Fruit fly (Drosophila melanogaster): ENCODE measurements around the gene Exo84.

The Exo84 gene

DNA sequence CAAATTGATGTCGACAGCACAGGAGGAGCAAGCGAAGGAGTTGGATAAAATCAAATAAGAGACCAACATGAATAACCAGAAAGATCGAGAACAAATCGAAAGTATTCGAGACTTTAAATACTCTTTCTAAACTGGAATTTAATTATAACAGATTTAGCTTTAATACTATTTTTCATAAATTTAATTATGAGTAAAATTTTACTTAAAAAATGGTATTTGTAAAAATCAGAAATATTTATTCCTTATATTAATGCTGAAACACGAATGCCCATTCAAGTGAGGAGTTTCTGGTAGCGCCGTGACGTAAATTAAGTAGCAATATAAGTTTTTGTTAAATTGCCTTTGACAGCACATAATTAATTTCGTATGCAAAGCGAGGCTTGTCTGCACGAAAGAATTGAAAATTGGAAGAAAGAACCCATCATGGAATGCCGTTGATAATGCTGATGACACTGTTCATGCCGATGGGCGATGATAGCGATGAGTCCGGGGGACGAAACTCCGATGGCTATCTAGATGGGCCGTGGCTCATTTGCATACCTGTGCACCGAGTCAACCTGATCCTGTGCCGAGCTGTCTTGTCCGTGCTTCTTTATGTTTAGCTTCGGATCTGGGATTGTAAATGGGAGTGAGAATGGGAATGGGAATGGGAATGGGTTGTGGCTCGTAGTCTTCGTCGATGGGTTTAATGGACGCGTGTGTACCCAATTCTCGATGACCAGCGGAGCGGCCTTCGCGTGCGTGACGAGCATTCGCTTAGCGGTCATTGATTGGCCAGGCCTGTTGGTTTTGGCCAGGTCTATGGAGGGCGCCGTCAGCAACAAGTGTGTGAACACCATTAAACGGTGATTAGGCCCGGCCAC is 39.0 kb downstream of the Exo84 start (continued):
- peak; percentile 21; the same call in 1 of the 2 replicates for TF ChIP-seq CG4360 (GFP tag; IDR thresholded peaks at IDR 0.05)
- peak; percentile 10 for TF ChIP-seq CG30403 (GFP tag; optimal IDR thresholded peaks at IDR 0.05)
- no peak for TF ChIP-seq CG11247 (GFP tag; IDR thresholded peaks at IDR 0.05)
- TF ChIP-seq oc (tag; optimal IDR thresholded peaks at IDR 0.05): peak; percentile 30
- TF ChIP-seq CG34376 (GFP tag; optimal IDR thresholded peaks at IDR 0.05): no peak
- TF ChIP-seq NfI (GFP tag; optimal IDR thresholded peaks at IDR 0.05): no peak
- no peak for TF ChIP-seq Kr (GFP tag; optimal IDR thresholded peaks at IDR 0.05)
- no peak for TF ChIP-seq her (GFP tag; optimal IDR thresholded peaks at IDR 0.05)
- peak; percentile 85 for TF ChIP-seq gsb-n (tag; optimal IDR thresholded peaks at IDR 0.05)
- no peak for TF ChIP-seq chn (GFP tag; optimal IDR thresholded peaks at IDR 0.05)
- no peak for TF ChIP-seq sc (optimal IDR thresholded peaks at IDR 0.05)
- TF ChIP-seq sc (GFP tag; optimal IDR thresholded peaks at IDR 0.05): peak; percentile 39
- no peak for TF ChIP-seq Gsc (GFP tag; IDR thresholded peaks at IDR 0.05)
- 0 out of 2 replicates have a peak, but pooled peaks have one; percentile 11 for TF ChIP-seq E2f2 (GFP tag; IDR thresholded peaks at IDR 0.05)
- TF ChIP-seq CG12659 (GFP tag; optimal IDR thresholded peaks at IDR 0.05): no peak
- TF ChIP-seq Drgx (GFP tag; IDR thresholded peaks at IDR 0.05): peak; percentile 6; the same call in 1 of the 2 replicates
- TF ChIP-seq hb (GFP tag; IDR thresholded peaks at IDR 0.05; ENCODE audit: partially characterized antibody): no peak
- TF ChIP-seq D19B (GFP tag; optimal IDR thresholded peaks at IDR 0.05): no peak
- TF ChIP-seq tap (tag; optimal IDR thresholded peaks at IDR 0.05): peak; percentile 29
- no peak for TF ChIP-seq gsb (GFP tag; IDR thresholded peaks at IDR 0.05)
- TF ChIP-seq B-H2 (GFP tag; optimal IDR thresholded peaks at IDR 0.05): no peak
- TF ChIP-seq abd-A (tag; optimal IDR thresholded peaks at IDR 0.05): peak; percentile 75
- no peak for TF ChIP-seq Nf-YA (GFP tag; IDR thresholded peaks at IDR 0.05)
- peak; percentile 98 for TF ChIP-seq kni (GFP tag; optimal IDR thresholded peaks at IDR 0.05)
- no peak for TF ChIP-seq Usf (GFP tag; optimal IDR thresholded peaks at IDR 0.05)
- TF ChIP-seq dati (GFP tag; IDR thresholded peaks at IDR 0.05): no peak
- TF ChIP-seq CG12155 (GFP tag; optimal IDR thresholded peaks at IDR 0.05): no peak
- TF ChIP-seq Chrac-16 (GFP tag; optimal IDR thresholded peaks at IDR 0.05): no peak
- TF ChIP-seq amos (GFP tag; IDR thresholded peaks at IDR 0.05; ENCODE audit: partially characterized antibody): no peak
- no peak for TF ChIP-seq fru (optimal IDR thresholded peaks at IDR 0.05)
- TF ChIP-seq CG10543 (GFP tag; optimal IDR thresholded peaks at IDR 0.05): no peak
- TF ChIP-seq disco-r (GFP tag; optimal IDR thresholded peaks at IDR 0.05): no peak
- TF ChIP-seq Dip2 (GFP tag; IDR thresholded peaks at IDR 0.05): no peak
- TF ChIP-seq grau (tag; optimal IDR thresholded peaks at IDR 0.05): peak; percentile 57
- no peak for TF ChIP-seq gro (GFP tag; optimal IDR thresholded peaks at IDR 0.05)
- TF ChIP-seq knrl (GFP tag; IDR thresholded peaks at IDR 0.05; ENCODE audit: partially characterized antibody): no peak
- TF ChIP-seq onecut (GFP tag; IDR thresholded peaks at IDR 0.05): no peak
- TF ChIP-seq NFAT (GFP tag; IDR thresholded peaks at IDR 0.05): no peak
- TF ChIP-seq sd (tag; optimal IDR thresholded peaks at IDR 0.05): peak; percentile 53
- no peak for TF ChIP-seq CG4328 (GFP tag; optimal IDR thresholded peaks at IDR 0.05)
- no peak for TF ChIP-seq ato (GFP tag; IDR thresholded peaks at IDR 0.05; ENCODE audit: partially characterized antibody)
- TF ChIP-seq CG6854 (GFP tag; optimal IDR thresholded peaks at IDR 0.05): no peak
- peak; percentile 3 for TF ChIP-seq Asciz (GFP tag; optimal IDR thresholded peaks at IDR 0.05)
- peak; percentile 23; the same call in 1 of the 2 replicates for TF ChIP-seq CG32532 (GFP tag; IDR thresholded peaks at IDR 0.05)
- peak; percentile 26 for TF ChIP-seq CG12104 (GFP tag; optimal IDR thresholded peaks at IDR 0.05)
- TF ChIP-seq CG5180 (GFP tag; optimal IDR thresholded peaks at IDR 0.05): no peak
- no peak for TF ChIP-seq CG12744 (GFP tag; optimal IDR thresholded peaks at IDR 0.05)
- TF ChIP-seq run (tag; optimal IDR thresholded peaks at IDR 0.05): no peak
- peak; percentile 68 for TF ChIP-seq vvl (GFP tag; IDR thresholded peaks at IDR 0.05)
- TF ChIP-seq CG4730 (GFP tag; IDR thresholded peaks at IDR 0.05): no peak

All from whole organism, embryonic.